Fruit fly (Drosophila melanogaster) whole organism, embryonic: ENCODE results near the gene CG11178.

ENCODE experiments used
- Antp ChIP-seq: fragments of 200-800 bp; sonication (Bioruptor generic); optimal IDR thresholded peaks from 3 replicates; lab custom pipeline; 2016; ENCODE audit warnings: missing biosample characterization, missing genetic modification characterization
- Bgb ChIP-seq: fragments of 200-800 bp; sonication (Bioruptor generic); IDR thresholded peaks from 2 replicates; pipeline ENCODE4 v1.3.6; 2022; ENCODE audit warnings: missing biosample characterization, missing genetic modification characterization; ENCODE audit not compliant: partially characterized antibody
- CG10147 ChIP-seq: fragments of 200-800 bp; sonication (Bioruptor generic); optimal IDR thresholded peaks from 2 replicates; lab custom pipeline; 2019; ENCODE audit warnings: missing biosample characterization, mild to moderate bottlenecking, missing genetic modification characterization, moderate library complexity
- CG10321 ChIP-seq: fragments of 200-800 bp; sonication (Bioruptor generic); IDR thresholded peaks from 2 replicates; pipeline ENCODE4 v1.3.6; 2022; ENCODE audit warnings: missing biosample characterization, missing genetic modification characterization
- CG11247 ChIP-seq: fragments of 200-800 bp; sonication (Bioruptor generic); IDR thresholded peaks from 2 replicates; pipeline ENCODE4 v1.3.6; 2022; ENCODE audit warnings: missing biosample characterization, missing genetic modification characterization
- CG11696 ChIP-seq: fragments of 200-800 bp; sonication (Bioruptor generic); IDR thresholded peaks from 2 replicates; pipeline ENCODE4 v1.3.6; 2022; ENCODE audit warnings: missing biosample characterization, missing genetic modification characterization
- CG12744 ChIP-seq: fragments of 200-800 bp; sonication (Bioruptor generic); optimal IDR thresholded peaks from 2 replicates; lab custom pipeline; 2016; ENCODE audit warnings: missing biosample characterization, missing genetic modification characterization
- CG14710 ChIP-seq: fragments of 200-800 bp; sonication (Bioruptor generic); optimal IDR thresholded peaks from 3 replicates; lab custom pipeline; 2019; ENCODE audit warnings: missing biosample characterization, mild to moderate bottlenecking, missing genetic modification characterization, moderate library complexity
- CG15073 ChIP-seq: fragments of 200-800 bp; sonication (Bioruptor generic); optimal IDR thresholded peaks from 2 replicates; lab custom pipeline; 2016; ENCODE audit warnings: missing biosample characterization, missing genetic modification characterization
- CG15269 ChIP-seq: fragments of 200-800 bp; sonication (Bioruptor generic); optimal IDR thresholded peaks from 2 replicates; lab custom pipeline; 2018; ENCODE audit warnings: missing biosample characterization, mild to moderate bottlenecking, missing genetic modification characterization, moderate library complexity
- CG17568 ChIP-seq: fragments of 200-800 bp; sonication (Bioruptor generic); optimal IDR thresholded peaks from 2 replicates; lab custom pipeline; 2018; ENCODE audit warnings: missing biosample characterization, mild to moderate bottlenecking, missing genetic modification characterization, moderate library complexity
- CG18764 ChIP-seq: fragments of 200-800 bp; sonication (Bioruptor generic); optimal IDR thresholded peaks from 3 replicates; lab custom pipeline; 2016; ENCODE audit warnings: missing biosample characterization, missing genetic modification characterization
- CG2116 ChIP-seq: fragments of 200-800 bp; sonication (Bioruptor generic); optimal IDR thresholded peaks from 3 replicates; lab custom pipeline; 2018; ENCODE audit warnings: missing biosample characterization, mild to moderate bottlenecking, missing genetic modification characterization
- CG2678 ChIP-seq: fragments of 200-800 bp; sonication (Bioruptor generic); optimal IDR thresholded peaks from 3 replicates; lab custom pipeline; 2019; ENCODE audit warnings: missing biosample characterization, mild to moderate bottlenecking, missing genetic modification characterization, moderate library complexity
- CG30020 ChIP-seq: fragments of 200-800 bp; optimal IDR thresholded peaks from 2 replicates; lab custom pipeline; 2019; ENCODE audit warnings: missing biosample characterization, mild to moderate bottlenecking, missing genetic modification characterization, moderate library complexity
- CG32532 ChIP-seq: fragments of 200-800 bp; sonication (Bioruptor generic); IDR thresholded peaks from 2 replicates; pipeline ENCODE4 v1.3.6; 2022; ENCODE audit warnings: missing biosample characterization, missing genetic modification characterization
- CG34376 ChIP-seq: fragments of 200-800 bp; sonication (Bioruptor generic); optimal IDR thresholded peaks from 2 replicates; lab custom pipeline; 2018; ENCODE audit warnings: missing biosample characterization, mild to moderate bottlenecking, missing genetic modification characterization
- CG42726 ChIP-seq: fragments of 200-800 bp; sonication (Bioruptor generic); IDR thresholded peaks from 2 replicates; pipeline ENCODE4 v1.3.6; 2022; ENCODE audit warnings: missing biosample characterization, missing genetic modification characterization; ENCODE audit not compliant: partially characterized antibody
- CG4854 ChIP-seq: fragments of 200-800 bp; sonication (Bioruptor generic); optimal IDR thresholded peaks from 2 replicates; lab custom pipeline; 2016; ENCODE audit warnings: missing biosample characterization, missing genetic modification characterization, inconsistent platforms
- CG5953 ChIP-seq: fragments of 200-800 bp; sonication (Bioruptor generic); IDR thresholded peaks from 2 replicates; pipeline ENCODE4 v1.3.6; 2022; ENCODE audit warnings: missing biosample characterization, missing genetic modification characterization
- CG6813 ChIP-seq: fragments of 200-800 bp; sonication (Bioruptor generic); optimal IDR thresholded peaks from 2 replicates; lab custom pipeline; 2017; ENCODE audit warnings: missing biosample characterization, missing genetic modification characterization, mild to moderate bottlenecking, moderate library complexity, missing genetic modification reagents
- CG7839 ChIP-seq: fragments of 200-800 bp; sonication (Bioruptor generic); optimal IDR thresholded peaks from 3 replicates; lab custom pipeline; 2018; ENCODE audit warnings: missing biosample characterization, mild to moderate bottlenecking, missing genetic modification characterization, moderate library complexity
- CG7987 ChIP-seq: fragments of 200-800 bp; sonication (Bioruptor generic); optimal IDR thresholded peaks from 2 replicates; lab custom pipeline; 2018; ENCODE audit warnings: missing biosample characterization, mild to moderate bottlenecking, missing genetic modification characterization, moderate library complexity
- CG8089 ChIP-seq: fragments of 200-800 bp; sonication (Bioruptor generic); optimal IDR thresholded peaks from 3 replicates; lab custom pipeline; 2016; ENCODE audit warnings: missing biosample characterization, missing genetic modification characterization
- CG9932 ChIP-seq: fragments of 200-800 bp; sonication (Bioruptor generic); IDR thresholded peaks from 2 replicates; pipeline ENCODE4 v1.3.6; 2022; ENCODE audit warnings: missing biosample characterization, missing genetic modification characterization
- Eip74EF ChIP-seq, 2 experiments: fragments of 200-800 bp in 1 of 2; fragments of >200 bp in 1 of 2; sonication (Bioruptor generic) in 1 of 2; optimal IDR thresholded peaks; 2 replicates each; lab custom pipeline; 2017 to 2019; ENCODE audit warnings: missing biosample characterization in 2 of 2, missing genetic modification characterization in 2 of 2, mild to moderate bottlenecking in 1 of 2, moderate library complexity in 1 of 2
- HLH4C ChIP-seq: fragments of 200-800 bp; sonication (Bioruptor generic); IDR thresholded peaks from 3 replicates; pipeline ENCODE4 v1.3.6; 2022; ENCODE audit warnings: missing biosample characterization, missing genetic modification characterization; ENCODE audit not compliant: partially characterized antibody
- HLHmδ ChIP-seq: fragments of 200-800 bp; sonication (Bioruptor generic); optimal IDR thresholded peaks from 2 replicates; lab custom pipeline; 2018; ENCODE audit warnings: missing biosample characterization, mild to moderate bottlenecking, missing genetic modification characterization, moderate library complexity
- Hand ChIP-seq: fragments of 200-800 bp; sonication (Bioruptor generic); optimal IDR thresholded peaks from 2 replicates; lab custom pipeline; 2017; ENCODE audit warnings: mild to moderate bottlenecking, missing biosample characterization, missing genetic modification reagents, missing genetic modification characterization
- HmgZ ChIP-seq: fragments of 200-800 bp; sonication (Bioruptor generic); optimal IDR thresholded peaks from 2 replicates; lab custom pipeline; 2018; ENCODE audit warnings: missing biosample characterization, mild to moderate bottlenecking, missing genetic modification characterization
- Hsf ChIP-seq: fragments of 200-800 bp; sonication (Bioruptor generic); optimal IDR thresholded peaks from 3 replicates; lab custom pipeline; 2016; ENCODE audit warnings: missing biosample characterization, missing genetic modification characterization
- Lhr ChIP-seq: fragments of 200-800 bp; sonication (Bioruptor generic); optimal IDR thresholded peaks from 3 replicates; lab custom pipeline; 2017; ENCODE audit warnings: mild to moderate bottlenecking, missing biosample characterization, missing genetic modification reagents, missing genetic modification characterization
- Lim3 ChIP-seq: fragments of 200-800 bp; sonication (Bioruptor generic); IDR thresholded peaks from 2 replicates; pipeline ENCODE4 v1.3.6; 2022; ENCODE audit warnings: missing biosample characterization, missing genetic modification characterization
- amos ChIP-seq: fragments of 200-800 bp; sonication (Bioruptor generic); IDR thresholded peaks from 2 replicates; pipeline ENCODE4 v1.3.6; 2022; ENCODE audit warnings: missing biosample characterization, missing genetic modification characterization; ENCODE audit not compliant: partially characterized antibody
- bsh ChIP-seq, 2 experiments: fragments of 200-800 bp; sonication (Bioruptor generic); optimal IDR thresholded peaks; 2 replicates each; lab custom pipeline; 2017 to 2018; ENCODE audit warnings: mild to moderate bottlenecking in 2 of 2, missing biosample characterization in 2 of 2, missing genetic modification characterization in 2 of 2, moderate library complexity in 1 of 2
- chinmo ChIP-seq: fragments of 200-800 bp; sonication (Bioruptor generic); IDR thresholded peaks from 4 replicates; pipeline ENCODE4 v1.3.6; 2022; ENCODE audit warnings: missing biosample characterization, missing genetic modification characterization; ENCODE audit not compliant: partially characterized antibody
- dmrt99B ChIP-seq: fragments of 200-800 bp; sonication (Bioruptor generic); optimal IDR thresholded peaks from 2 replicates; lab custom pipeline; 2018; ENCODE audit warnings: missing biosample characterization, mild to moderate bottlenecking, missing genetic modification characterization, moderate library complexity
- dysf ChIP-seq: fragments of 200-800 bp; sonication (Bioruptor generic); IDR thresholded peaks from 3 replicates; pipeline ENCODE4 v1.3.6; 2022; ENCODE audit warnings: missing biosample characterization, missing genetic modification characterization
- ems ChIP-seq: fragments of 200-800 bp; sonication (Bioruptor generic); optimal IDR thresholded peaks from 3 replicates; lab custom pipeline; 2016; ENCODE audit warnings: missing biosample characterization, missing genetic modification characterization
- exex ChIP-seq: fragments of 200-800 bp; sonication (Bioruptor generic); optimal IDR thresholded peaks from 4 replicates; lab custom pipeline; 2018; ENCODE audit warnings: missing biosample characterization, mild to moderate bottlenecking, missing genetic modification characterization, moderate library complexity
- grn ChIP-seq: fragments of 200-800 bp; sonication (Bioruptor generic); optimal IDR thresholded peaks from 3 replicates; lab custom pipeline; 2017; ENCODE audit warnings: missing biosample characterization, missing genetic modification characterization
- insv ChIP-seq, 2 experiments: fragments of 200-800 bp; sonication (Bioruptor generic); optimal IDR thresholded peaks; 3 replicates each; lab custom pipeline; 2016 to 2018; ENCODE audit warnings: missing biosample characterization in 2 of 2, missing genetic modification characterization in 2 of 2
- klu ChIP-seq: fragments of 200-800 bp; sonication (Bioruptor generic); IDR thresholded peaks from 2 replicates; pipeline ENCODE4 v1.3.6; 2022; ENCODE audit warnings: missing biosample characterization, missing genetic modification characterization
- oc ChIP-seq: fragments of 200-800 bp; sonication (Bioruptor generic); optimal IDR thresholded peaks from 2 replicates; lab custom pipeline; 2018; ENCODE audit warnings: missing biosample characterization, mild to moderate bottlenecking, missing genetic modification characterization, moderate library complexity
- pfk ChIP-seq: fragments of 200-800 bp; sonication (Bioruptor generic); optimal IDR thresholded peaks from 2 replicates; lab custom pipeline; 2018; ENCODE audit warnings: missing biosample characterization, mild to moderate bottlenecking, missing genetic modification characterization, moderate library complexity
- tin ChIP-seq: fragments of 200-800 bp; sonication (Bioruptor generic); optimal IDR thresholded peaks from 3 replicates; lab custom pipeline; 2016; ENCODE audit warnings: missing biosample characterization, missing genetic modification characterization
- tna ChIP-seq: fragments of 200-800 bp; sonication (Bioruptor generic); IDR thresholded peaks from 2 replicates; pipeline ENCODE4 v1.3.6; 2022; ENCODE audit warnings: missing biosample characterization, missing genetic modification characterization; ENCODE audit not compliant: partially characterized antibody
- unpg ChIP-seq: fragments of 200-800 bp; sonication (Bioruptor generic); optimal IDR thresholded peaks from 3 replicates; lab custom pipeline; 2018; ENCODE audit warnings: missing biosample characterization, mild to moderate bottlenecking, missing genetic modification characterization, moderate library complexity

The CG11178 gene

dm6 chrX:13644696-13645393, 39.4 kb downstream of the CG11178 start (continued):
- no peak for TF ChIP-seq HmgZ (tag; lab: Kevin White, UChicago)
- no peak for TF ChIP-seq amos (GFP tag; lab: Robert Waterston, UW)
- no peak for TF ChIP-seq tna (GFP tag; lab: Robert Waterston, UW)
- TF ChIP-seq CG14710 (tag; lab: Kevin White, UChicago), result peak; percentile 43
- no peak for TF ChIP-seq klu (GFP tag; lab: Robert Waterston, UW)
- TF ChIP-seq Lim3 (GFP tag; lab: Robert Waterston, UW), result no peak
- TF ChIP-seq insv (GFP tag; optimal IDR thresholded peaks at IDR 0.05; lab: Kevin White, UChicago), result no peak
- TF ChIP-seq CG7987 (GFP tag; lab: Kevin White, UChicago), result peak; percentile 22
- TF ChIP-seq CG12744, result no peak
- TF ChIP-seq CG17568 (GFP tag; lab: Kevin White, UChicago), result peak; percentile 63
- TF ChIP-seq CG9932, result no peak
- TF ChIP-seq Bgb (GFP tag; lab: Robert Waterston, UW), result no peak
- no peak for TF ChIP-seq CG11696 (GFP tag; lab: Robert Waterston, UW)
- peak; percentile 52 for TF ChIP-seq CG15269 (tag; lab: Kevin White, UChicago)
- no peak for TF ChIP-seq CG42726
- no peak for TF ChIP-seq CG10147 (GFP tag; lab: Kevin White, UChicago)
- no peak for TF ChIP-seq exex (tag; lab: Kevin White, UChicago)
- TF ChIP-seq tin (GFP tag; lab: Kevin White, UChicago), result no peak
- TF ChIP-seq grn (GFP tag; lab: Kevin White, UChicago), result peak; percentile 16
- peak; percentile 36; the same call in 2 of the 4 replicates for TF ChIP-seq chinmo (GFP tag; lab: Robert Waterston, UW)
- TF ChIP-seq Hand (GFP tag; lab: Kevin White, UChicago), result no peak
- no peak for TF ChIP-seq CG4854
- no peak for TF ChIP-seq Hsf (GFP tag; lab: Kevin White, UChicago)
- TF ChIP-seq CG2116 (GFP tag; lab: Kevin White, UChicago), result no peak
- no peak for TF ChIP-seq Antp (GFP tag; lab: Kevin White, UChicago)
- TF ChIP-seq CG8089 (GFP tag; lab: Kevin White, UChicago), result no peak
- no peak for TF ChIP-seq HLHmδ (GFP tag; lab: Kevin White, UChicago)
- TF ChIP-seq CG15073, result no peak
- no peak for TF ChIP-seq CG11247
- TF ChIP-seq CG34376 (GFP tag; lab: Kevin White, UChicago), result no peak
- TF ChIP-seq CG32532 (GFP tag; lab: Robert Waterston, UW), result no peak
- peak; percentile 61 for TF ChIP-seq CG6813 (GFP tag; lab: Kevin White, UChicago)
- no peak for TF ChIP-seq ems (GFP tag; lab: Kevin White, UChicago)
- TF ChIP-seq HLH4C (GFP tag; lab: Robert Waterston, UW), result no peak
- peak; percentile 56 for TF ChIP-seq unpg (GFP tag; lab: Kevin White, UChicago)
- peak; percentile 17 for TF ChIP-seq CG18764 (GFP tag; lab: Kevin White, UChicago)
- TF ChIP-seq CG30020 (tag; lab: Kevin White, UChicago), result no peak
- peak; percentile 47 for TF ChIP-seq dmrt99B (tag; lab: Kevin White, UChicago)
- TF ChIP-seq Lhr (GFP tag; lab: Kevin White, UChicago), result peak; percentile 18
- TF ChIP-seq CG7839, result peak; percentile 40
- TF ChIP-seq bsh (GFP tag; optimal IDR thresholded peaks at IDR 0.05; lab: Kevin White, UChicago), result peak; percentile 28 to 75
- no peak for TF ChIP-seq oc (tag; lab: Kevin White, UChicago)
- no peak for TF ChIP-seq CG5953 (GFP tag; lab: Robert Waterston, UW)
- TF ChIP-seq pfk, result no peak
- peak; percentile 63 for TF ChIP-seq CG2678 (tag; lab: Kevin White, UChicago)
- TF ChIP-seq Eip74EF (GFP tag; optimal IDR thresholded peaks at IDR 0.05; lab: Kevin White, UChicago), result no peak
- TF ChIP-seq dysf (GFP tag; lab: Robert Waterston, UW), result no peak
- TF ChIP-seq CG10321 (GFP tag; lab: Robert Waterston, UW), result no peak
